Worm (Caenorhabditis elegans): ENCODE measurements around the gene col-101.

DNA sequence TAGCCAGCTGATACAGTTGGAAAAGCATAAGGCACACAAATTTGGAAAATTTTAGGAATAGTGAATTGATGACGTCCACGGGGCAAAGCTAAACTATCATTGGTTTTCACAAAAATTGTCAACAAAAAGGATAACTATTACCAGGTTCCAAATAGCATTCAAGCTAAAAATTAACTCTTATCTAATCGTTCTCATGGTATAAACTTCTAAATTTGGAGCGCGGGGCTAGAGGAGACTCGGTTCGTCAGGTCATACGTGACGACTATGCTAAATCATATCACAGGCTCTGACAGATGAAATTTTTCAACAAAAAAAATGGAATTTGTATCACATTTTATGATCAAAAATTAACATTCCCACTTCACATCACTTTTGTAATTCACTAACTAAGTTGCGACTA lies 27.6 kb downstream of the col-101 start:
- no peak for TF ChIP-seq tab-1 (GFP tag; IDR thresholded peaks at IDR 0.05)
- no peak for TF ChIP-seq ztf-23 (GFP tag; IDR thresholded peaks at IDR 0.05)
